Fruit fly (Drosophila melanogaster): ENCODE results near the gene CG43630.

CG43630 gene

dm6 chr3R:12653511-12654252 lies 22.4 kb downstream of the CG43630 start:
- TF ChIP-seq Sin3A (optimal IDR thresholded peaks at IDR 0.05) (no peak), insv (optimal IDR thresholded peaks at IDR 0.05) (no peak), h (optimal IDR thresholded peaks at IDR 0.05) (no peak), ttk (optimal IDR thresholded peaks at IDR 0.05) (no peak), psq (optimal IDR thresholded peaks at IDR 0.05) (no peak), Myc (optimal IDR thresholded peaks at IDR 0.05) (no peak)

dm6 chr3R:12652736-12653135 lies 23.3 kb downstream of the CG43630 start:
- no peak for TF ChIP-seq psq (optimal IDR thresholded peaks at IDR 0.05)
- TF ChIP-seq Sin3A (optimal IDR thresholded peaks at IDR 0.05), result no peak
- no peak for TF ChIP-seq ttk (optimal IDR thresholded peaks at IDR 0.05)
- no peak for TF ChIP-seq insv (optimal IDR thresholded peaks at IDR 0.05)
- no peak for TF ChIP-seq Myc (optimal IDR thresholded peaks at IDR 0.05)
- no peak for TF ChIP-seq h (optimal IDR thresholded peaks at IDR 0.05)

dm6 chr3R:12650537-12650936 lies 25.5 kb downstream of the CG43630 start:
- TF ChIP-seq Sin3A (optimal IDR thresholded peaks at IDR 0.05) (no peak), h (optimal IDR thresholded peaks at IDR 0.05) (no peak), insv (optimal IDR thresholded peaks at IDR 0.05) (no peak), psq (optimal IDR thresholded peaks at IDR 0.05) (no peak), ttk (optimal IDR thresholded peaks at IDR 0.05) (no peak), Myc (optimal IDR thresholded peaks at IDR 0.05) (no peak)

dm6 chr3R:12649099-12650029 lies 26.7 kb downstream of the CG43630 start:
- no peak for TF ChIP-seq psq (optimal IDR thresholded peaks at IDR 0.05)
- no peak for TF ChIP-seq insv (optimal IDR thresholded peaks at IDR 0.05)
- TF ChIP-seq h (optimal IDR thresholded peaks at IDR 0.05), result no peak
- TF ChIP-seq ttk (optimal IDR thresholded peaks at IDR 0.05), result no peak
- no peak for TF ChIP-seq Sin3A (optimal IDR thresholded peaks at IDR 0.05)
- TF ChIP-seq Myc (optimal IDR thresholded peaks at IDR 0.05), result no peak

dm6 chr3R:12647954-12648353 lies 28.1 kb downstream of the CG43630 start, which contains the start of gene Dtg:
Gene Dtg (plus strand): TSS chr3R:12648058.
- TF ChIP-seq ttk (optimal IDR thresholded peaks at IDR 0.05) (no peak), Sin3A (optimal IDR thresholded peaks at IDR 0.05) (no peak), Myc (optimal IDR thresholded peaks at IDR 0.05) (no peak), h (optimal IDR thresholded peaks at IDR 0.05) (no peak), psq (optimal IDR thresholded peaks at IDR 0.05) (no peak), insv (optimal IDR thresholded peaks at IDR 0.05) (no peak)

dm6 chr3R:12647348-12647747 lies 28.7 kb downstream of the CG43630 start:
- TF ChIP-seq psq (optimal IDR thresholded peaks at IDR 0.05) (no peak), ttk (optimal IDR thresholded peaks at IDR 0.05) (no peak), Myc (optimal IDR thresholded peaks at IDR 0.05) (no peak), insv (optimal IDR thresholded peaks at IDR 0.05) (no peak), h (optimal IDR thresholded peaks at IDR 0.05) (no peak), Sin3A (optimal IDR thresholded peaks at IDR 0.05) (no peak)

dm6 chr3R:12646926-12647325 lies 29.1 kb downstream of the CG43630 start:
- TF ChIP-seq insv (optimal IDR thresholded peaks at IDR 0.05) (no peak), h (optimal IDR thresholded peaks at IDR 0.05) (no peak), ttk (optimal IDR thresholded peaks at IDR 0.05) (no peak), Myc (optimal IDR thresholded peaks at IDR 0.05) (no peak), psq (optimal IDR thresholded peaks at IDR 0.05) (no peak)

- no peak for TF ChIP-seq ttk (optimal IDR thresholded peaks at IDR 0.05)
- TF ChIP-seq insv (optimal IDR thresholded peaks at IDR 0.05), result no peak
- TF ChIP-seq h (optimal IDR thresholded peaks at IDR 0.05), result no peak
- TF ChIP-seq Sin3A (optimal IDR thresholded peaks at IDR 0.05), result no peak
These were observed 30.2 kb downstream of the CG43630 start for dm6 chr3R:12645771-12646317.

dm6 chr3R:12644621-12645310 lies 31.3 kb downstream of the CG43630 start:
- TF ChIP-seq Sin3A (optimal IDR thresholded peaks at IDR 0.05) (no peak), ttk (optimal IDR thresholded peaks at IDR 0.05) (no peak), psq (optimal IDR thresholded peaks at IDR 0.05) (no peak), h (optimal IDR thresholded peaks at IDR 0.05) (no peak), insv (optimal IDR thresholded peaks at IDR 0.05) (no peak), Myc (optimal IDR thresholded peaks at IDR 0.05) (no peak)

dm6 chr3R:12642051-12642532 lies 34.0 kb downstream of the CG43630 start, which contains the start of gene CG6753:
Gene CG6753 (minus strand): TSS chr3R:12642482.
- no peak for TF ChIP-seq psq (optimal IDR thresholded peaks at IDR 0.05)
- no peak for TF ChIP-seq h (optimal IDR thresholded peaks at IDR 0.05)
- TF ChIP-seq ttk (optimal IDR thresholded peaks at IDR 0.05), result no peak
- TF ChIP-seq Sin3A (optimal IDR thresholded peaks at IDR 0.05), result no peak
- no peak for TF ChIP-seq Myc (optimal IDR thresholded peaks at IDR 0.05)
- TF ChIP-seq insv (optimal IDR thresholded peaks at IDR 0.05), result no peak

dm6 chr3R:12641620-12642019 lies 34.4 kb downstream of the CG43630 start:
- TF ChIP-seq h (optimal IDR thresholded peaks at IDR 0.05) (no peak), ttk (optimal IDR thresholded peaks at IDR 0.05) (no peak), insv (optimal IDR thresholded peaks at IDR 0.05) (no peak), Myc (optimal IDR thresholded peaks at IDR 0.05) (no peak), Sin3A (optimal IDR thresholded peaks at IDR 0.05) (no peak), psq (optimal IDR thresholded peaks at IDR 0.05) (no peak)
